Worm (Caenorhabditis elegans) whole organism, early embryonic: ENCODE measurements around the gene srx-58.

Source experiments
- B0310.2 ChIP-seq: sonication (generic microtip); optimal IDR thresholded peaks from 2 replicates; lab custom pipeline; 2016; ENCODE audit warnings: mild to moderate bottlenecking, missing genetic modification characterization, missing compliant biosample characterization
- ama-1 ChIP-seq: fragments of 150-350 bp; optimal IDR thresholded peaks from 2 replicates; lab custom pipeline; 2014
- ceh-36 ChIP-seq: sonication (generic microtip); optimal IDR thresholded peaks from 2 replicates; lab custom pipeline; 2016; ENCODE audit warnings: missing genetic modification characterization, inconsistent platforms, missing compliant biosample characterization
- ets-7 ChIP-seq: sonication (generic microtip); optimal IDR thresholded peaks from 2 replicates; lab custom pipeline; 2016; ENCODE audit warnings: missing genotype, missing genetic modification characterization, missing compliant biosample characterization
- hmg-4 ChIP-seq: fragments of 200-800 bp; sonication (Bioruptor generic); optimal IDR thresholded peaks from 2 replicates; lab custom pipeline; 2018; ENCODE audit warnings: mild to moderate bottlenecking, missing genetic modification characterization, missing compliant biosample characterization
- scrt-1 ChIP-seq: fragments of 200-800 bp; sonication (Bioruptor generic); IDR thresholded peaks from 2 replicates; pipeline ENCODE4 v1.3.6; 2022; ENCODE audit warnings: missing genetic modification characterization, missing compliant biosample characterization
- sea-1 ChIP-seq: fragments of 200-800 bp; sonication (Bioruptor generic); conservative IDR thresholded peaks from 2 replicates; pipeline ENCODE4 v1.3.6; 2022; ENCODE audit warnings: missing genetic modification characterization, missing compliant biosample characterization
- tbx-37 ChIP-seq: fragments of 200-800 bp; sonication (Bioruptor generic); conservative IDR thresholded peaks from 2 replicates; pipeline ENCODE4 v1.3.6; 2022; ENCODE audit warnings: missing genetic modification reagents, missing genetic modification characterization, missing compliant biosample characterization
- tra-4 ChIP-seq: sonication (generic microtip); optimal IDR thresholded peaks from 2 replicates; lab custom pipeline; 2017; ENCODE audit warnings: missing genetic modification characterization, missing compliant biosample characterization

ce11 chrV:15379817-15380216, 27.3 kb downstream of the srx-58 start, which contains the start of gene srh-251:
- TF ChIP-seq ama-1 = no peak
- TF ChIP-seq tbx-37 = no peak
- TF ChIP-seq B0310.2 (tag; lab: Kevin White, UChicago) = no peak
- TF ChIP-seq sea-1 (GFP tag; lab: Robert Waterston, UW) = no peak
- TF ChIP-seq scrt-1 = no peak
- no peak for TF ChIP-seq tra-4 (tag; lab: Kevin White, UChicago)
- no peak for TF ChIP-seq ceh-36 (tag; lab: Kevin White, UChicago)
- no peak for TF ChIP-seq hmg-4 (GFP tag; lab: Kevin White, UChicago)
- no peak for TF ChIP-seq ets-7
